Worm (Caenorhabditis elegans) whole organism, midembryonic: ENCODE data around the gene tam-1.

ENCODE experiments used
- cog-1 ChIP-seq: sonication (generic microtip); optimal IDR thresholded peaks from 2 replicates; lab custom pipeline; 2016; ENCODE audit warnings: missing genetic modification characterization, missing compliant biosample characterization
- flt-1 ChIP-seq: fragments of 200-800 bp; sonication (Bioruptor generic); IDR thresholded peaks from 2 replicates; pipeline ENCODE4 v1.3.6; 2022; ENCODE audit warnings: missing genetic modification characterization, missing compliant biosample characterization
- klf-2 ChIP-seq: fragments of 200-800 bp; sonication (Bioruptor generic); conservative IDR thresholded peaks from 2 replicates; pipeline ENCODE4 v1.3.6; 2022; ENCODE audit warnings: missing genetic modification reagents, missing genetic modification characterization, missing compliant biosample characterization
- med-1 ChIP-seq: sonication (generic microtip); optimal IDR thresholded peaks from 2 replicates; lab custom pipeline; 2017; ENCODE audit warnings: missing genetic modification characterization, mild to moderate bottlenecking, missing compliant biosample characterization, antibody characterized with exemption, missing genetic modification reagents; ENCODE audit not compliant: insufficient read depth
- tab-1 ChIP-seq: fragments of 200-800 bp; sonication (Bioruptor generic); IDR thresholded peaks from 2 replicates; pipeline ENCODE4 v1.3.6; 2022; ENCODE audit warnings: missing genetic modification characterization, missing compliant biosample characterization
- ztf-23 ChIP-seq: fragments of 200-800 bp; sonication (Bioruptor generic); IDR thresholded peaks from 2 replicates; pipeline ENCODE4 v1.3.6; 2022; ENCODE audit warnings: missing genetic modification reagents, missing genetic modification characterization, missing compliant biosample characterization

DNA sequence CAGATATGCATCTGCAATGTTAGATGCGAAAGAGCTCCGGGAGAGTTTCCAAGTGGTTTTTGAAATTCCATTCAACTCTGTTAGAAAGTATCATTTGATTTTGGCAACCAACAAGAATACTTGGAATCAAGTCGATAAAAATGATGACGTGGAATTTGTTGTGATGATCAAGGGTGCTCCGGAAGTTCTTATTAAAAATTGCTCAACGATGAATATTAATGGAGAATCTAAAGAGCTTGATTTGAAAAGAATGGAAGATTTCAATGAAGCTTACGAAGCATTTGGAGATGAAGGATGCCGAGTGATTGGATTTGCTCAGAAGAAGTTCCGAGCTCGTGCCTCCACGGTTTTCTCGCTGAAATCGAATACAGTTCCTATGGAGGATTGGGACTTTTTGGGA lies 25.6 kb downstream of the tam-1 start:
- TF ChIP-seq flt-1 (GFP tag; lab: Robert Waterston, UW), result no peak
- TF ChIP-seq klf-2 (GFP tag; lab: Robert Waterston, UW), result no peak
- no peak for TF ChIP-seq cog-1
- TF ChIP-seq tab-1 (GFP tag; lab: Robert Waterston, UW), result no peak
- no peak for TF ChIP-seq ztf-23 (GFP tag; lab: Robert Waterston, UW)
- no peak for TF ChIP-seq med-1 (GFP tag; lab: Kevin White, UChicago)
